Fruit fly (Drosophila melanogaster) Kc167 (cell line): ENCODE measurements around the gene Myt1.

Experiments used
- Myc ChIP-seq: fragments of >200 bp; optimal IDR thresholded peaks from 2 replicates; lab custom pipeline; 2017; ENCODE audit warnings: missing external identifiers
- Sin3A ChIP-seq: fragments of >200 bp; optimal IDR thresholded peaks from 2 replicates; lab custom pipeline; 2018; ENCODE audit warnings: missing external identifiers
- h ChIP-seq: fragments of >200 bp; optimal IDR thresholded peaks from 3 replicates; lab custom pipeline; 2018; ENCODE audit warnings: missing external identifiers
- insv ChIP-seq: fragments of >200 bp; optimal IDR thresholded peaks from 3 replicates; lab custom pipeline; 2018; ENCODE audit warnings: missing external identifiers
- psq ChIP-seq: fragments of >200 bp; optimal IDR thresholded peaks from 2 replicates; lab custom pipeline; 2017; ENCODE audit warnings: missing external identifiers
- ttk ChIP-seq: sonication (Bioruptor generic); optimal IDR thresholded peaks from 2 replicates; lab custom pipeline; 2017; ENCODE audit warnings: missing external identifiers

The Myt1 gene

DNA sequence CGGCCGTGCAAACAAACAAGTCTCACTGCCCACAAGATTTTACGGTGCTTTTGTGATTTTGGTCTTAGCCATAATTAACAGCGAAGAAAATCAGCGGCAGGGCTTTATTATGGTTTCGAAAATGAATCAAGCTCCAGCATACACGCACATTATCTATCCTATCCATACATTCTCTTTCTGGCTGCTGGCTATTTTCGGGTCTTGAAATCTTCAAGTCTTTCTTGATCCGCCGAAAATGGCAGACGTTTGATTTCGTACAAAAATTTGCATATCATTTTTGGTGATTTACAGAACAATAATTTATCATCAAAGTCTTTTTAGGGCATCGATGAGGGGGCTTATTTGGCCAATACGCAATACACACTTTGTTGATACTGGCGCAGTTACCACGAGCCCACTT, 9.4 kb upstream of the Myt1 start:
- TF ChIP-seq Myc (no peak), psq (lab: Kevin White, UChicago) (no peak), ttk (lab: Kevin White, UChicago) (no peak), h (no peak), Sin3A (no peak), insv (lab: Kevin White, UChicago) (no peak)

- TF ChIP-seq h (no peak), insv (lab: Kevin White, UChicago) (no peak), ttk (lab: Kevin White, UChicago) (no peak), Myc (no peak)
Observed at dm6 chr3L:5787476-5787875, 8.1 kb upstream of the Myt1 start.

DNA sequence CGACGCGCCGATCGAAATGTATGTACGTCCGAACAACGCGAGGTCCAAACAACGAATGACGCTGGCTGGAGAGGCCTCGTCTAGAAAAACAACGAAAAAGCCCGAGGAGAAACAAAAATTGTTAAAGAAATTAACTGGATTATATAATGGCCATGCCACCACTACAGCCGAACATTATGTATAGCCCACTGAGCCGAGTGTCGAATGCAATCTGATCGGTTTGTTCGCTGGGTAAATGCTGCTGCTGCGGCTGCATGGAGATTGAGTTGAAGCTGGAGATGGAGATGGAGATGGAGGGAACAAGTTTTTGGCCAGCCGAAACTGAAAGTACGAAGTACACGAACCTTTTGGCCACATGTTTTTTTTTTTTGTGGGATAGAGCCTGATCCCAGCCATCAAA, 7.2 kb upstream of the Myt1 start, which contains the start of gene Cralbp:
TSS of gene Cralbp (minus strand) at position 115 of the 400 bp plus-strand sequence.
- TF ChIP-seq insv (lab: Kevin White, UChicago) (no peak), ttk (lab: Kevin White, UChicago) (no peak), Myc (no peak), psq (lab: Kevin White, UChicago) (no peak), Sin3A (no peak), h (no peak)

DNA sequence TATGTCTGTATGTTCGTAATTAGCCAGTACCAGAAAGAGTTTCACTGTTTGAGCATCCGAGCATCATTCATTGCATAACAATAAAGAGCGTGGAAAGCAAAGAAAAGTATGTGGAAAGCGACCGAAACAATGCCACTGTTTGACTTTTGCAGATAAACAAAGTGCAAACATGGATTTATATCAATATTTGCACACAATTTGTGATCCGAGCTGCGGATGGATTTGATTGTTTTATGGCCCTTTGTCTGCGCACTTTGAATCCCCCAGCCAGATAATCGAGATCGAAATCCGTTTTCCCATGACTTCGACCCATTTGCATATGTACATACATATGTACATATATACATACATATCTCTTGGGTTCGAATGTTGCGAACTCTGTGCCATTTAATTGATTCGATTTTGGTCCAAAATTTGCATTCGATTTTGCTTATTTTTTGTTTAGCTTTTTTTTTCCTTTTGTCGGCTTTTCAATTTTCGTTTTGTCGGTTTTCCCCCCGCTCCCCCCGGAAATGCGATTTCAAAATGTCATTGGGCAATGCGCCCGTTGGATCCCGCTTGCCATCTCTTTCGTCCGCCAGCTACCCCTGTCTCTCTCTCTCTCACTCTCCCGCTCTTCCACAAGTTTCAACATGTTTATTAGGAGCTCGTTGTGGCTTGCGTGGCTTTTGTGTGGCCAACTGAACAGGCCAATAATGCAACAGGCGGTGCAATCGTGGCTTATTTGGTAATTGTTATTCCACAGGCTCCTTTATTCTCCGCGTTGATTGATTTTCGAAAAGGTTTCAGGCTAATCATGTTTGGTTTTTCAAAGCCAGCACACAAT, 6.1 kb upstream of the Myt1 start:
- no peak for TF ChIP-seq Myc
- no peak for TF ChIP-seq Sin3A
- no peak for TF ChIP-seq psq (lab: Kevin White, UChicago)
- TF ChIP-seq ttk (lab: Kevin White, UChicago): no peak
- no peak for TF ChIP-seq h
- no peak for TF ChIP-seq insv (lab: Kevin White, UChicago)

DNA sequence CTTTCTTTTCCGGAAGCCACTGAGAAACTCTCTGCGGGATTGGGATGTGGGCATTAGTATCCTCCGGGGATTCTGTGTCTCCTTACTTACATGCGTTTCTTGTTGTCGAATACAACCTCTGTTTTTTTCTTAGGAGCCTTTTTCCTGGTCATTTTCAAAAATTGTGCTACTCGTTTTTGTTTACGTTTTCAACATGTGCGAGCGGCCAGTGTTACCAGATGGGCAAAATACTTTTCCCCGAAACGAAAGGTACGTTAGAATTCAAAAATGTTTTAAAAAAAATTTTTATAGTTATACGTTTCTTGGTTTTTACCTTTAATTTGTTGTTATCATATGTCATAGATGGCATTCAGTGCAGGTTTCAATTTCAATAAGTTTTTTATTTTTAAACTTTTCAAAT, 2.3 kb downstream of the Myt1 start, which contains the start of gene vito:
TSS of gene vito (minus strand) at position 220 of the 400 bp plus-strand sequence.
- TF ChIP-seq insv (lab: Kevin White, UChicago): no peak
- TF ChIP-seq ttk (lab: Kevin White, UChicago): no peak
- no peak for TF ChIP-seq psq (lab: Kevin White, UChicago)
- no peak for TF ChIP-seq h
- no peak for TF ChIP-seq Sin3A
- TF ChIP-seq Myc: no peak

- TF ChIP-seq psq (lab: Kevin White, UChicago): no peak
- no peak for TF ChIP-seq insv (lab: Kevin White, UChicago)
- no peak for TF ChIP-seq Myc
- TF ChIP-seq h: no peak
- TF ChIP-seq Sin3A: no peak
- no peak for TF ChIP-seq ttk (lab: Kevin White, UChicago)
Observed at dm6 chr3L:5774782-5775181, 4.6 kb downstream of the Myt1 start.

DNA sequence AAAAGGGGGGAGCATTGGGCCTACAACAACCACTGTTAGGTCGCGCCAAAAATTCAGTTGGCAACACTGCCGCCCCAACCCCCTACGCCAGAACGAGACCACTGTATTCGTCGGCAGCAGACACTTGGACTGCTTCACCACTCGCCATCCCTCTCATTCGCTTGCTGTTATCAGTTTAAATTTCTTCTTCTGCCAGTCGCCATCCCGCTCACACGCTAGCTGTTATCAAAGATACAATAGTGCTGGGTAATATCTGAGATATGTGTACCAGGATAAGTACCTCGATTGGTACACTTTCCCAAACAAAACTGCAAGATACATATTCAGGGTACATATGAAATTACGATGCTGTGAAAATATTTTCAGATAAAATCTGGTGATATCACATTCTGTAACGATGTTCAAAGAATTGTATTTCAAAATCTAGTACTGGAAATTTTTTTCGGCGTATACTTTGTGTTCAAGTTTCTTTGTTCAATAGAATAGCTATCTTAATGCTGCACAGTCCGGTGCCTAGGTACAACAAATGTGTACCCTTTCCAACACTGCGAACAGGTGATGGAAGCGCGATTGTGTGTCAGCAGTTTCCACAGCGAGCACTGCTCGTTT, 8.5 kb downstream of the Myt1 start:
- TF ChIP-seq Myc (no peak), Sin3A (no peak), h (no peak), ttk (lab: Kevin White, UChicago) (no peak), psq (lab: Kevin White, UChicago) (no peak), insv (lab: Kevin White, UChicago) (no peak)

dm6 chr3L:5770113-5770798, 9.1 kb downstream of the Myt1 start:
- TF ChIP-seq psq (lab: Kevin White, UChicago): no peak
- TF ChIP-seq ttk (lab: Kevin White, UChicago): peak; percentile 24
- no peak for TF ChIP-seq Myc

DNA sequence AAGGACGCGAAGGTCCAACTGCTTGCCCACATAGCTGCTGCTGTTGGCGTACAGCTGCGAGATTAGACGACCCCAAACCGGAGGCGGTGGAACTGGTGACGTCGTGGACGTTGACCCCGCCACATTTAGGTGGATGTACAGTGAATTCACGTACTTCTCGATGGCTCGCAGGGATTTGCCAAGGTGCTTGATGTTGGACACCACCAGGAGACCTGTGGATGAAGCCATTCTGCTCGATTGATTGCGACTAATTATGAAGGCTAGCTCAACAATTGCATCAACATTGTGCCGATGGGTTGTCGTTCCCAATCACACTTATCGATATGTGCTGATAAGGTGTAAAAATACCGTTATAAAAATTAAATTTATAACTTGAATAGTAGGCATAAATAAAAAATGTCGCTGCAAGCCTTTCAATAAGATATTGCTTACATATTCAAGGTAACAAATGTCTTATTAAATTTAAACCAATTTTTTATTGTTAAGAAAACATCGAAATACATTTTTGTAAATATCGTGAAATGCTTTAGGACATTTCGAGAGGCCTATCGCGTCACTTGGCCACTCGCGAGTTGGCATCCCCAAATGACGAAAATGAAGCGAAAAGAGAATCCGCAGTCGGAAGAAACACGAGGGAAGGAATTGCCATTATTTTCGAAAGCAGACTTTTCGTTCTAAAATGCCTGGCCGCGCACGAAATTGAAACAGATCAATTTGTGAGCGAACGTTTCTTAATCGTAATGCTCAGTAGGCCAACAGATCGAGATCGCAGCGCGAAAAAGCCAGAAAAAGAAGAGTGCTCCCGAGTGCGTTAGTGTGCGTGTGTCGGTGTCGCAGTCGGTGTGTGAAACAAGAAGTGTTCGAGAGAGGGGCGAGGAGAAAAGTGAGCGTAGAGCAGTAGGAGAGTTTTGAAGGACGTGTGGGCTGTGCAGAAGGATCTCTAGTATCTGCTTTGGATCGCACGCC, 10.6 kb downstream of the Myt1 start, which contains the start of the genes Ppat-Dpck and scny:
TSS of gene Ppat-Dpck (minus strand) at position 263 of the 966 bp plus-strand sequence.
TSS of gene scny (plus strand) at position 471 of the 966 bp plus-strand sequence.
- TF ChIP-seq ttk (lab: Kevin White, UChicago) (no peak), Sin3A (no peak), h (no peak), Myc (no peak), insv (lab: Kevin White, UChicago) (no peak), psq (lab: Kevin White, UChicago) (peak; percentile 65)

DNA sequence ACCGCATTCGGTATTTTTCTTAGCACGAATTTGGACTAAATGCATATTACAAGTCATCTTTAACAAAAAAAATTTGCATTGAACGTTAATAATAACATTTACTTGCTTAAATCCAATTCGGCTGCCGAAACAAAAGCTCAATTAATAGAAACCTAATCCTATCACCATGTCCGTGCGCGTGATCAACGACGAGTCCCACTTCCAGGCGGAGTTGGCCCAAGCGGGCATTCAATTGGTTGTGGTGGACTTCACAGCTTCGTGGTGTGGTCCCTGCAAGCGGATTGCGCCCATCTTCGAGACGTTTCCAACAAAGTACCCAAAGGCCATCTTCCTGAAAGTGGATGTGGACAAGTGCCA, 13.6 kb downstream of the Myt1 start, which contains the start of gene Txl:
TSS of gene Txl (plus strand) at position 3 of the 357 bp plus-strand sequence.
- TF ChIP-seq Sin3A (no peak), psq (lab: Kevin White, UChicago) (no peak)

- no peak for TF ChIP-seq insv (lab: Kevin White, UChicago)
- no peak for TF ChIP-seq Myc
- TF ChIP-seq Sin3A: no peak
Observed at dm6 chr3L:5764922-5765843, 14.2 kb downstream of the Myt1 start, which contains the start of gene CG10576. CG10576 (minus strand) TSS chr3L:5765702.
